Fruit fly (Drosophila melanogaster): ENCODE data around the gene CG5885.
A peak's percentile ranks its signal among the peaks of the same experiment; 100 is the strongest.

CG5885 gene

DNA sequence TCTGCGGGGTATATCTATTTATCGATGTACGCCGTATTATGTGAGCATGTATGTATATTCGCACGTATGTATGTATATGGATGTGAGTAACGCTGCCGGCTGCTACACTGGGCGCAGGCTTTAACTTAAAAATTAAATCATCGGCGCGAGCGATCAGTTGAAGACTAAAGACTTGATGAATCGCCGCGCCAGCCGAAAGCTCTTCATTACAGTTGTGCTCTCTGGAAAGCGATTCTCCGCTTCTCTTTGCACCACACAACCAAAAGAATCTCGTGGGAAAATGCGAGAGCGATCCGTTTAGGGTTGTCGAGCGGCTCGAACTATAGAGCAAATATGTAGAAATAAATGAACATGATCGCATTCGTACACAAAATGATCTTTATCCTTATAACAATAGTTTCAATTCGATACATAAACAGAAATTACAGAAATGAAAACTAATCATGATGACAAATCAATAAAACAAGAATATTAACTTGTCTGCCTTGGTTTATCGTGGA lies 9.6 kb downstream of the CG5885 start, which contains the start of gene CG13124 (continued):
- TF ChIP-seq pan (optimal IDR thresholded peaks at IDR 0.05) (no peak), pan (GFP tag; optimal IDR thresholded peaks at IDR 0.05 in 1 of 2, IDR thresholded peaks at IDR 0.05 in 1 of 2) (peak in 1 of 2 experiments; percentile 21), Dip3 (GFP tag; optimal IDR thresholded peaks at IDR 0.05) (no peak), lola (GFP tag; optimal IDR thresholded peaks at IDR 0.05) (no peak), pnt (GFP tag; optimal IDR thresholded peaks at IDR 0.05) (no peak), Fer3 (tag; optimal IDR thresholded peaks at IDR 0.05) (no peak), amos (GFP tag; IDR thresholded peaks at IDR 0.05; ENCODE audit: partially characterized antibody) (no peak), slbo (GFP tag; IDR thresholded peaks at IDR 0.05) (peak; percentile 49; the same call in 1 of the 2 replicates), CG2129 (GFP tag; IDR thresholded peaks at IDR 0.05; ENCODE audit: partially characterized antibody) (no peak), fd3F (GFP tag; optimal IDR thresholded peaks at IDR 0.05) (no peak), rib (GFP tag; IDR thresholded peaks at IDR 0.05) (peak; percentile 56; the same call in 1 of the 2 replicates), Camta (GFP tag; optimal IDR thresholded peaks at IDR 0.05) (no peak), luna (GFP tag; optimal IDR thresholded peaks at IDR 0.05) (no peak), eyg (GFP tag; optimal IDR thresholded peaks at IDR 0.05) (no peak), Bdp1 (GFP tag; optimal IDR thresholded peaks at IDR 0.05) (no peak), ssp (GFP tag; IDR thresholded peaks at IDR 0.05) (no peak), twi (tag; optimal IDR thresholded peaks at IDR 0.05) (no peak), cad (GFP tag; optimal IDR thresholded peaks at IDR 0.05) (no peak), CG13894 (tag; optimal IDR thresholded peaks at IDR 0.05) (peak; percentile 50), CG9609 (GFP tag; optimal IDR thresholded peaks at IDR 0.05) (no peak), Taf1 (GFP tag; IDR thresholded peaks at IDR 0.05) (no peak), CG6689 (GFP tag; IDR thresholded peaks at IDR 0.05) (no peak), CG16813 (GFP tag; IDR thresholded peaks at IDR 0.05; ENCODE audit: partially characterized antibody) (no peak), h (optimal IDR thresholded peaks at IDR 0.05) (no peak), Bteb2 (GFP tag; optimal IDR thresholded peaks at IDR 0.05) (no peak), CG18011 (GFP tag; optimal IDR thresholded peaks at IDR 0.05) (no peak), CG10959 (GFP tag; IDR thresholded peaks at IDR 0.05) (no peak), bcd (GFP tag; optimal IDR thresholded peaks at IDR 0.05) (no peak), chn (GFP tag; optimal IDR thresholded peaks at IDR 0.05) (no peak), z (GFP tag; IDR thresholded peaks at IDR 0.05) (no peak), gt (GFP tag; IDR thresholded peaks at IDR 0.05) (no peak), CG10321 (GFP tag; IDR thresholded peaks at IDR 0.05) (no peak), mam (GFP tag; optimal IDR thresholded peaks at IDR 0.05) (peak; percentile 8), CG14667 (GFP tag; IDR thresholded peaks at IDR 0.05) (no peak), schlank (tag; optimal IDR thresholded peaks at IDR 0.05) (no peak), CG33213 (GFP tag; optimal IDR thresholded peaks at IDR 0.05) (no peak), Six4 (GFP tag; optimal IDR thresholded peaks at IDR 0.05) (no peak), caup (GFP tag; optimal IDR thresholded peaks at IDR 0.05; ENCODE audit: severe bottlenecking) (no peak), CG12744 (GFP tag; optimal IDR thresholded peaks at IDR 0.05) (no peak), vfl (GFP tag; optimal IDR thresholded peaks at IDR 0.05) (no peak), ash1 (GFP tag; optimal IDR thresholded peaks at IDR 0.05) (no peak), CG13296 (GFP tag; optimal IDR thresholded peaks at IDR 0.05) (peak; percentile 3), gcm (GFP tag; optimal IDR thresholded peaks at IDR 0.05) (no peak), Dll (GFP tag; IDR thresholded peaks at IDR 0.05; ENCODE audit: partially characterized antibody) (no peak), CG8388 (GFP tag; optimal IDR thresholded peaks at IDR 0.05) (no peak), dati (GFP tag; IDR thresholded peaks at IDR 0.05) (no peak), sd (tag; optimal IDR thresholded peaks at IDR 0.05) (no peak), Dip2 (GFP tag; IDR thresholded peaks at IDR 0.05) (no peak), Rx (GFP tag; IDR thresholded peaks at IDR 0.05) (no peak), CG7928 (GFP tag; optimal IDR thresholded peaks at IDR 0.05) (no peak), cg (GFP tag; optimal IDR thresholded peaks at IDR 0.05) (peak; percentile 46), HLH54F (GFP tag; optimal IDR thresholded peaks at IDR 0.05) (no peak)
